Worm (Caenorhabditis elegans) whole organism, L2 larva: ENCODE results near the gene F10E9.3.

Experiments
- aly-2 ChIP-seq: fragments of 150-350 bp; optimal IDR thresholded peaks from 2 replicates; lab custom pipeline; 2014; ENCODE audit warnings: missing biosample characterization, missing genetic modification characterization
- blmp-1 ChIP-seq: sonication (generic microtip); optimal IDR thresholded peaks from 2 replicates; lab custom pipeline; 2017; ENCODE audit warnings: missing genetic modification characterization, mild to moderate bottlenecking, missing compliant biosample characterization, antibody characterized with exemption, moderate library complexity; ENCODE audit not compliant: insufficient read depth
- nhr-10 ChIP-seq: sonication (generic microtip); optimal IDR thresholded peaks from 2 replicates; lab custom pipeline; 2017; ENCODE audit warnings: missing biosample characterization, missing genetic modification characterization
- unc-62 ChIP-seq: fragments of 150-350 bp; optimal IDR thresholded peaks from 2 replicates; lab custom pipeline; 2014; ENCODE audit warnings: missing biosample characterization, missing genetic modification reagents, missing genetic modification characterization

ce11 chrIII:8334432-8334831, 23.6 kb downstream of the F10E9.3 start, which contains the start of gene ZC262.4:
- TF ChIP-seq aly-2 (tag; lab: Kevin White, UChicago) (no peak), blmp-1 (tag; lab: Kevin White, UChicago) (no peak), unc-62 (no peak), nhr-10 (no peak)
